Fruit fly (Drosophila melanogaster) whole organism, wandering third instar larva: ENCODE results near the gene cni.

Source experiments
- CG32264 ChIP-seq: fragments of 200-800 bp; sonication (Bioruptor generic); optimal IDR thresholded peaks from 2 replicates; lab custom pipeline; 2016; ENCODE audit warnings: missing biosample characterization, missing genetic modification characterization
- CG9705 ChIP-seq: fragments of 200-800 bp; sonication (Bioruptor generic); optimal IDR thresholded peaks from 2 replicates; lab custom pipeline; 2018; ENCODE audit warnings: missing biosample characterization, mild to moderate bottlenecking, missing genetic modification characterization
- CrebA ChIP-seq: fragments of 200-800 bp; sonication (Bioruptor generic); optimal IDR thresholded peaks from 2 replicates; lab custom pipeline; 2016; ENCODE audit warnings: missing biosample characterization, mild to moderate bottlenecking, missing genetic modification characterization, borderline replicate concordance
- Dfd ChIP-seq: fragments of >200 bp; optimal IDR thresholded peaks from 2 replicates; lab custom pipeline; 2017; ENCODE audit warnings: missing biosample characterization, missing genetic modification characterization
- GATAd ChIP-seq: sonication (Bioruptor generic); optimal IDR thresholded peaks from 2 replicates; lab custom pipeline; 2016; ENCODE audit warnings: missing biosample characterization, missing genetic modification characterization
- HLH106 ChIP-seq: fragments of 200-800 bp; optimal IDR thresholded peaks from 3 replicates; lab custom pipeline; 2019; ENCODE audit warnings: missing biosample characterization, mild to moderate bottlenecking, missing genetic modification characterization, moderate library complexity
- Hnf4 ChIP-seq: fragments of 200-800 bp; sonication (Bioruptor generic); optimal IDR thresholded peaks from 2 replicates; lab custom pipeline; 2016; ENCODE audit warnings: missing biosample characterization, mild to moderate bottlenecking, missing genetic modification characterization
- Hr78 ChIP-seq: fragments of >200 bp; optimal IDR thresholded peaks from 2 replicates; lab custom pipeline; 2017; ENCODE audit warnings: missing biosample characterization, missing genetic modification characterization
- Hr83 ChIP-seq: fragments of 200-300 bp; sonication (Bioruptor generic); optimal IDR thresholded peaks from 2 replicates; lab custom pipeline; 2016; ENCODE audit warnings: missing biosample characterization, mild to moderate bottlenecking, missing genetic modification characterization, moderate library complexity; ENCODE audit not compliant: poor library complexity, severe bottlenecking
- Jra ChIP-seq: sonication (Bioruptor generic); optimal IDR thresholded peaks from 2 replicates; lab custom pipeline; 2016; ENCODE audit warnings: missing biosample characterization, missing genetic modification characterization
- Mio ChIP-seq: sonication (Bioruptor generic); optimal IDR thresholded peaks from 2 replicates; lab custom pipeline; 2016; ENCODE audit warnings: missing biosample characterization, missing genetic modification characterization
- Myc ChIP-seq: fragments of >200 bp; optimal IDR thresholded peaks from 2 replicates; lab custom pipeline; 2017
- OdsH ChIP-seq: fragments of 200-800 bp; sonication (Bioruptor generic); optimal IDR thresholded peaks from 2 replicates; lab custom pipeline; 2016; ENCODE audit warnings: missing biosample characterization, mild to moderate bottlenecking, missing genetic modification characterization
- Sp1 ChIP-seq: fragments of 200-800 bp; sonication (Bioruptor generic); optimal IDR thresholded peaks from 3 replicates; lab custom pipeline; 2019; ENCODE audit warnings: missing biosample characterization, mild to moderate bottlenecking, missing genetic modification characterization, moderate library complexity
- br ChIP-seq: fragments of 200-800 bp; sonication (Bioruptor generic); optimal IDR thresholded peaks from 2 replicates; lab custom pipeline; 2016; ENCODE audit warnings: missing biosample characterization, missing genetic modification characterization
- brk ChIP-seq: fragments of 200-800 bp; sonication (Bioruptor generic); optimal IDR thresholded peaks from 2 replicates; lab custom pipeline; 2016; ENCODE audit warnings: missing biosample characterization, mild to moderate bottlenecking, missing genetic modification characterization
- dmrt93B ChIP-seq: fragments of 200-800 bp; sonication (Bioruptor generic); optimal IDR thresholded peaks from 2 replicates; lab custom pipeline; 2018; ENCODE audit warnings: missing biosample characterization, mild to moderate bottlenecking, missing genetic modification characterization
- dsf ChIP-seq: sonication (Bioruptor generic); optimal IDR thresholded peaks from 2 replicates; lab custom pipeline; 2016; ENCODE audit warnings: missing biosample characterization, missing genetic modification characterization, borderline replicate concordance
- ey ChIP-seq: fragments of 200-800 bp; sonication (Bioruptor generic); optimal IDR thresholded peaks from 2 replicates; lab custom pipeline; 2016; ENCODE audit warnings: missing biosample characterization, missing genetic modification characterization
- foxo ChIP-seq, 2 experiments: fragments of 200-800 bp; sonication (Bioruptor generic); optimal IDR thresholded peaks; 2 replicates in 1 of 2; 3 replicates in 1 of 2; lab custom pipeline; 2016 to 2017; ENCODE audit warnings: missing biosample characterization in 2 of 2, missing genetic modification characterization in 2 of 2
- jim ChIP-seq: fragments of 175-275, 200-325 bp; sonication (Bioruptor generic); optimal IDR thresholded peaks from 2 replicates; lab custom pipeline; 2016; ENCODE audit warnings: missing biosample characterization, mild to moderate bottlenecking, missing genetic modification characterization
- pan ChIP-seq: fragments of >200 bp; optimal IDR thresholded peaks from 2 replicates; lab custom pipeline; 2017
- psq ChIP-seq: fragments of 200-800 bp; sonication (Bioruptor generic); optimal IDR thresholded peaks from 3 replicates; lab custom pipeline; 2017; ENCODE audit warnings: missing biosample characterization, mild to moderate bottlenecking, missing genetic modification characterization, moderate library complexity
- rgr ChIP-seq: fragments of 200-800 bp; sonication (Bioruptor generic); optimal IDR thresholded peaks from 3 replicates; lab custom pipeline; 2016; ENCODE audit warnings: missing biosample characterization, mild to moderate bottlenecking, missing genetic modification characterization
- sv ChIP-seq: fragments of 200-800 bp; sonication (Bioruptor generic); optimal IDR thresholded peaks from 3 replicates; lab custom pipeline; 2016; ENCODE audit warnings: missing biosample characterization, missing genetic modification characterization
- tai ChIP-seq: sonication (Bioruptor generic); optimal IDR thresholded peaks from 2 replicates; lab custom pipeline; 2016; ENCODE audit warnings: missing biosample characterization, missing genetic modification characterization
- usp ChIP-seq: fragments of >200 bp; optimal IDR thresholded peaks from 2 replicates; lab custom pipeline; 2017; ENCODE audit warnings: missing biosample characterization, missing genetic modification characterization
- woc ChIP-seq: sonication (Bioruptor generic); optimal IDR thresholded peaks from 2 replicates; lab custom pipeline; 2016; ENCODE audit warnings: missing biosample characterization, mild to moderate bottlenecking, missing genetic modification characterization

cni gene

DNA sequence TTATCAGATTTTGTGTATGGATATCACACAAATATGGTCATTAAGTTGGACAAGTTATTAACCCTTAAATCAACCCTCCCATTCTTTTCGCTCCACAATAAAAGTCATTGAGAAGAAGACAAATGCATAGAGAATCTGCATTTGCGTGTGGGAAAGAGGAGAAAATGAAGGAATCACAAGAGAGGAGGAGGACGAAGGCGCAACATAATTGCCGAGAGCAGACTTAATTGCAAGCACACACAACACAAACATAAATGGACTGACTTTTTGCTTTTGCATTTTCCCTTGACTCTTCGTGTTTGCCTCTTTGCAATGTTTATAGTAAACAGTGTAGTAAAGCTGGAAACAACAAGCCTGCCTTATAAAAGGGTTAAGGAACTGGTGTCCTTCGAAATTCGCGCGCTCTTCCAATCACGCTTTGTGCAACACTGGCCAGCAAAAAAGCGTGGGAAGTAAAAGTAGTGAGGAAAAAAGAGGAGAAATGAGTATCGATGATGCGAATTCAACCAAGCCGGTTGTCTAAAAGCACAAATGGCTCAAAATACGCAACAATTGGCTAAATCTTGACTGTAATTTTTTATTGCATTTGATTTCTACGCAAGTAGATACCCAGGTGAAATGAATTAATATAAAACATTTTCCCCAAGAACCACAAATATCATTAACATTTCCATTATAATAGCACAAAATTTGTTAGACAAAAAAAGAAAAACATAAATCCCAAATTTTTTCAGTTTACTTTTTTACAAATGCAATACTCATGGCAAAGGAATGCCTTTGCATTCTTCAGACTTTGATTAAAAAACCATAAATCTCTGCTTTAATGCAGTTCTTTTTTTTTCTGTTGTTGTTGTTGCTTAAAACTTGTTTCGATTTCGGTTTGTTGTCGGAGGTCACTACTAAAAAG is 43.1 kb downstream of the cni start:
- TF ChIP-seq tai (GFP tag; lab: Kevin White, UChicago): no peak
- TF ChIP-seq psq (GFP tag; lab: Kevin White, UChicago): peak; percentile 82
- no peak for TF ChIP-seq CrebA (GFP tag; lab: Kevin White, UChicago)
- no peak for TF ChIP-seq CG9705 (GFP tag; lab: Kevin White, UChicago)
- no peak for TF ChIP-seq Mio (GFP tag; lab: Kevin White, UChicago)
- no peak for TF ChIP-seq Myc
- no peak for TF ChIP-seq pan (lab: Kevin White, UChicago)
- TF ChIP-seq Hr83 (GFP tag; lab: Kevin White, UChicago): peak; percentile 27
- TF ChIP-seq Hnf4: no peak
- TF ChIP-seq jim (GFP tag; lab: Kevin White, UChicago): no peak
- TF ChIP-seq usp (GFP tag; lab: Kevin White, UChicago): no peak
- peak in 1 of 2 experiments; percentile 18 for TF ChIP-seq foxo (GFP tag; optimal IDR thresholded peaks at IDR 0.05; lab: Kevin White, UChicago)
- no peak for TF ChIP-seq HLH106 (tag; lab: Kevin White, UChicago)
- TF ChIP-seq br (GFP tag; lab: Kevin White, UChicago): no peak
- TF ChIP-seq ey (GFP tag; lab: Kevin White, UChicago): peak; percentile 3

DNA sequence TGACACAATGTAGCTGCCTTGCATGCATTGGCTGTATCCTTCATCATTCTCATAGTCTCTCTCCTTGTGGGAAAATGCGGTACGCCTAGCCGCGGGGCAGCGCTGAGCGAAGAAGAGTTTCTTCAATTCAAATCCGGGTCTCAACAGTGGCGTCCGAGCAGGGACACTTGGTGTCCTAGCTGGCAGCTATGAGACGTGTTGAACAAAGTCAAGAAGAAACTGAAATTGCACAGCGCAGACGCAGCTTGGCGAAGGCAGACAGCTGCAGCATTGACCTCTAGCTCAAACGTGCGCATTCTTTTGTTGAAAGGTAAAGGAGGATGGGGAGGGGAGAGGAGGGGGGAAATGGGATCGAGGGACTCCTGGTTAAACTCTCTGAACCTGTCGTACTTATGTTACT is 46.8 kb downstream of the cni start:
- TF ChIP-seq sv (GFP tag; lab: Kevin White, UChicago) (no peak), CG32264 (GFP tag; lab: Kevin White, UChicago) (no peak), br (GFP tag; lab: Kevin White, UChicago) (no peak), dmrt93B (GFP tag; lab: Kevin White, UChicago) (no peak), woc (GFP tag; lab: Kevin White, UChicago) (no peak), Dfd (GFP tag; lab: Kevin White, UChicago) (no peak), foxo (GFP tag; optimal IDR thresholded peaks at IDR 0.05; lab: Kevin White, UChicago) (no peak), Hr83 (GFP tag; lab: Kevin White, UChicago) (no peak), Hr78 (GFP tag; lab: Kevin White, UChicago) (no peak), OdsH (GFP tag; lab: Kevin White, UChicago) (no peak), tai (GFP tag; lab: Kevin White, UChicago) (no peak), dsf (GFP tag; lab: Kevin White, UChicago) (no peak), pan (lab: Kevin White, UChicago) (no peak)
- TF ChIP-seq, all 38 proteins: peak for 0

DNA sequence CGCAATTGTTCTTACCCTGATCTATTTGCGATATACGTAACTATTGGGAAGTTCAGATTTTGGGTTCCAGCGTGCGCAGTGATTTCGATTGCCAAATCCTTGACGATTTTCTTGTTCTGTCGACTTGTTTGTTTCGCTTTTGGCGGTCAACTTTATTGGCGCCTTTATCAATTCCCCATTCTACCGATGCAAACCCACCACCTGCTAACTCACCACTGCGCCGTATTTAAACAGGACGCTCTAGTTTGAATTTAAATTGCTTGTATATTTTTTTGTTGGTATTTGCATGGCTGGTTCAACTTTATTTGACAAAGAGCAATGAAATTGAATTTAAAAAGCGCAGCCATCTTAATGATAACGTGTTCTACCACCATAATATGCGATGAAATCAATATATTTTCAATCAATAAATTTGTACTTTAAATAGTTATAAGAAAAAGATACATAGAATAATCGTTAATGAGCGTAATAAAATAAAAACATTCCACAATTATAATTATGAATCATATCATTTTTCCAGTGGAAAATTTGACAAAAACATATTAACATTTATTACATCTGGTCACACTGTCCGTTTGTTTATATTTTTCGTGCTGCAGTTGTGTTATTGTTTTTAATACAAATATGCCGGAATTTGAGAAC is 48.8 kb downstream of the cni start, which contains the start of the genes twe and CG4935:
twe (minus strand) TSS at position 302 of the 642 bp plus-strand sequence.
CG4935 (plus strand) TSS at position 566 of the 642 bp plus-strand sequence.
- TF ChIP-seq jim (GFP tag; lab: Kevin White, UChicago) (no peak), CG32264 (GFP tag; lab: Kevin White, UChicago) (no peak), brk (no peak), Sp1 (GFP tag; lab: Kevin White, UChicago) (no peak), GATAd (GFP tag; lab: Kevin White, UChicago) (no peak), Hr78 (GFP tag; lab: Kevin White, UChicago) (no peak), psq (GFP tag; lab: Kevin White, UChicago) (peak; percentile 1), tai (GFP tag; lab: Kevin White, UChicago) (no peak), rgr (GFP tag; lab: Kevin White, UChicago) (peak; percentile 36), ey (GFP tag; lab: Kevin White, UChicago) (no peak), Myc (peak; percentile 40), OdsH (GFP tag; lab: Kevin White, UChicago) (peak; percentile 4), CG9705 (GFP tag; lab: Kevin White, UChicago) (no peak), Jra (GFP tag; lab: Kevin White, UChicago) (no peak), Hnf4 (no peak), sv (GFP tag; lab: Kevin White, UChicago) (no peak)
